Fruit fly (Drosophila melanogaster): ENCODE data around the gene Plp.
A peak's percentile ranks its signal among the peaks of the same experiment; 100 is the strongest.

Gene Plp

dm6 chr3L:15050706-15051105 is 43.8 kb downstream of the Plp start, which contains the start of gene CG12310:
TSS of gene CG12310 (minus strand) at chr3L:15050806.
- TF ChIP-seq CG18599 (GFP tag; optimal IDR thresholded peaks at IDR 0.05), result peak; percentile 45
- peak; percentile 0 for TF ChIP-seq Hmr (GFP tag; optimal IDR thresholded peaks at IDR 0.05)
- TF ChIP-seq CG11696 (GFP tag; IDR thresholded peaks at IDR 0.05), result no peak
- TF ChIP-seq chif (GFP tag; optimal IDR thresholded peaks at IDR 0.05), result no peak
- TF ChIP-seq lab (GFP tag; optimal IDR thresholded peaks at IDR 0.05), result peak; percentile 20

DNA sequence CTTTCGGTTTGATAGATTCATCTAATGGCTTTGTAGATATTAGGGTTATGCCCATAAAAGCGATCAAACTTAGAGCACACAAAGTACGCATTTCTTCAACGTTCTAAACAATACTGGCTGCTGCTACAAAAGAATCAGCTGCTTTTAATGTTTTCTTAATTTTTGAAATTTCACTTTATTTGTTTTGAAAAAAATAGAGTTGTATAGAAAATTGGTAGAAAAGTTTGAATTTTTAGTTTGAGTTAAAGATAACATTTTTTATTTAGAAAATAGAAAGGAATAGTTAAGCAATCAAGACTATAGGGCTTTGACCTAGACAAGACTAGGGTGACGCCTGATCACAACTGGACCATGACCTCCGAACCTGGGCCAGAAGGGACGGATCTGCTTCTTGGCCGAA is 44.4 kb downstream of the Plp start, which contains the start of gene CG18581:
Gene CG18581, minus strand, starts transcription at position 101 of the 400 bp plus-strand sequence.
- TF ChIP-seq Ets65A (GFP tag) (peak; percentile 36), CG7928 (GFP tag; optimal IDR thresholded peaks at IDR 0.05) (no peak)

- TF ChIP-seq CG18599 (GFP tag; optimal IDR thresholded peaks at IDR 0.05) (peak; percentile 11), tio (GFP tag; optimal IDR thresholded peaks at IDR 0.05) (no peak)
Measured at dm6 chr3L:15049395-15049794, 45.1 kb downstream of the Plp start, which contains the start of gene CG43678. TSS of gene CG43678 (minus strand) at chr3L:15049495.

- TF ChIP-seq Abd-B (GFP tag; optimal IDR thresholded peaks at IDR 0.05) (no peak), stwl (tag; optimal IDR thresholded peaks at IDR 0.05) (peak; percentile 57), Hr51 (GFP tag; optimal IDR thresholded peaks at IDR 0.05) (peak in 1 of 2 experiments; percentile 14), CTCF (GFP tag; optimal IDR thresholded peaks at IDR 0.05) (peak; percentile 94), grau (tag; optimal IDR thresholded peaks at IDR 0.05) (peak; percentile 11), knrl (GFP tag; IDR thresholded peaks at IDR 0.05; ENCODE audit: partially characterized antibody) (peak; percentile 50; the same call in 2 of the 3 replicates), sens-2 (GFP tag; IDR thresholded peaks at IDR 0.05) (no peak), CG17361 (GFP tag; IDR thresholded peaks at IDR 0.05) (0 out of 3 replicates have a peak, but pooled peaks have one; percentile 10), nerfin-2 (GFP tag; IDR thresholded peaks at IDR 0.05; ENCODE audit: partially characterized antibody) (no peak), CG1024 (GFP tag; IDR thresholded peaks at IDR 0.05) (peak; percentile 2; the same call in 1 of the 2 replicates), sug (tag; optimal IDR thresholded peaks at IDR 0.05) (no peak), CG9215 (GFP tag; IDR thresholded peaks at IDR 0.05) (no peak), CG6254 (GFP tag; optimal IDR thresholded peaks at IDR 0.05) (no peak), NfI (GFP tag; optimal IDR thresholded peaks at IDR 0.05) (peak; percentile 1), CG16813 (GFP tag; IDR thresholded peaks at IDR 0.05; ENCODE audit: partially characterized antibody) (peak; percentile 66), bigmax (GFP tag; optimal IDR thresholded peaks at IDR 0.05) (no peak), stc (GFP tag; IDR thresholded peaks at IDR 0.05) (no peak), Dp (GFP tag; optimal IDR thresholded peaks at IDR 0.05) (peak; percentile 11), az2 (GFP tag; optimal IDR thresholded peaks at IDR 0.05) (peak; percentile 7), CG4424 (GFP tag; optimal IDR thresholded peaks at IDR 0.05) (no peak), ewg (GFP tag; optimal IDR thresholded peaks at IDR 0.05) (no peak), Nf-YB (GFP tag; optimal IDR thresholded peaks at IDR 0.05) (no peak), Opbp (GFP tag; IDR thresholded peaks at IDR 0.05; ENCODE audit: partially characterized antibody) (0 out of 3 replicates have a peak, but pooled peaks have one; percentile 39), fd96Cb (tag; optimal IDR thresholded peaks at IDR 0.05) (no peak), CG13894 (tag; optimal IDR thresholded peaks at IDR 0.05) (no peak), amos (GFP tag; IDR thresholded peaks at IDR 0.05; ENCODE audit: partially characterized antibody) (peak; percentile 73), tna (GFP tag; IDR thresholded peaks at IDR 0.05; ENCODE audit: partially characterized antibody) (no peak), CG14014 (GFP tag; IDR thresholded peaks at IDR 0.05) (no peak), ara (GFP tag; IDR thresholded peaks at IDR 0.05) (0 out of 2 replicates have a peak, but pooled peaks have one; percentile 5), Sin3A (optimal IDR thresholded peaks at IDR 0.05) (no peak), ssp (GFP tag; IDR thresholded peaks at IDR 0.05) (no peak), CG1603 (tag; optimal IDR thresholded peaks at IDR 0.05) (peak; percentile 15), Hsf (GFP tag; optimal IDR thresholded peaks at IDR 0.05) (peak; percentile 28), CG7963 (GFP tag; IDR thresholded peaks at IDR 0.05; ENCODE audit: partially characterized antibody) (peak; percentile 62; the same call in 1 of the 3 replicates), sens (GFP tag) (peak; percentile 84), CG31365 (tag; optimal IDR thresholded peaks at IDR 0.05) (no peak)
Measured at dm6 chr3L:15048091-15048490, 46.4 kb downstream of the Plp start.

Measured in whole organism, embryonic.